Fruit fly (Drosophila melanogaster) whole organism, wandering third instar larva: ENCODE data around the gene GatB.

Experiments used
- Abd-B ChIP-seq: fragments of >200 bp; optimal IDR thresholded peaks from 2 replicates; lab custom pipeline; 2017; ENCODE audit warnings: missing biosample characterization, missing genetic modification characterization
- CG32264 ChIP-seq: fragments of 200-800 bp; sonication (Bioruptor generic); optimal IDR thresholded peaks from 2 replicates; lab custom pipeline; 2016; ENCODE audit warnings: missing biosample characterization, missing genetic modification characterization
- CG9705 ChIP-seq: fragments of 200-800 bp; sonication (Bioruptor generic); optimal IDR thresholded peaks from 2 replicates; lab custom pipeline; 2018; ENCODE audit warnings: missing biosample characterization, mild to moderate bottlenecking, missing genetic modification characterization
- CrebA ChIP-seq: fragments of 200-800 bp; sonication (Bioruptor generic); optimal IDR thresholded peaks from 2 replicates; lab custom pipeline; 2016; ENCODE audit warnings: missing biosample characterization, mild to moderate bottlenecking, missing genetic modification characterization, borderline replicate concordance
- Dfd ChIP-seq: fragments of >200 bp; optimal IDR thresholded peaks from 2 replicates; lab custom pipeline; 2017; ENCODE audit warnings: missing biosample characterization, missing genetic modification characterization
- Dif ChIP-seq: fragments of 200-275, 200-300 bp; sonication (Bioruptor generic); optimal IDR thresholded peaks from 2 replicates; lab custom pipeline; 2018; ENCODE audit warnings: missing biosample characterization, missing genetic modification characterization; ENCODE audit not compliant: partially characterized antibody
- GATAd ChIP-seq: sonication (Bioruptor generic); optimal IDR thresholded peaks from 2 replicates; lab custom pipeline; 2016; ENCODE audit warnings: missing biosample characterization, missing genetic modification characterization
- HLH106 ChIP-seq: fragments of 200-800 bp; optimal IDR thresholded peaks from 3 replicates; lab custom pipeline; 2019; ENCODE audit warnings: missing biosample characterization, mild to moderate bottlenecking, missing genetic modification characterization, moderate library complexity
- Hnf4 ChIP-seq: fragments of 200-800 bp; sonication (Bioruptor generic); optimal IDR thresholded peaks from 2 replicates; lab custom pipeline; 2016; ENCODE audit warnings: missing biosample characterization, mild to moderate bottlenecking, missing genetic modification characterization
- Hr78 ChIP-seq: fragments of >200 bp; optimal IDR thresholded peaks from 2 replicates; lab custom pipeline; 2017; ENCODE audit warnings: missing biosample characterization, missing genetic modification characterization
- Hr83 ChIP-seq: fragments of 200-300 bp; sonication (Bioruptor generic); optimal IDR thresholded peaks from 2 replicates; lab custom pipeline; 2016; ENCODE audit warnings: missing biosample characterization, mild to moderate bottlenecking, missing genetic modification characterization, moderate library complexity; ENCODE audit not compliant: poor library complexity, severe bottlenecking
- Jra ChIP-seq: sonication (Bioruptor generic); optimal IDR thresholded peaks from 2 replicates; lab custom pipeline; 2016; ENCODE audit warnings: missing biosample characterization, missing genetic modification characterization
- Mio ChIP-seq: sonication (Bioruptor generic); optimal IDR thresholded peaks from 2 replicates; lab custom pipeline; 2016; ENCODE audit warnings: missing biosample characterization, missing genetic modification characterization
- Myc ChIP-seq: fragments of >200 bp; optimal IDR thresholded peaks from 2 replicates; lab custom pipeline; 2017
- N ChIP-seq: fragments of >200 bp; optimal IDR thresholded peaks from 2 replicates; lab custom pipeline; 2018; ENCODE audit warnings: missing biosample characterization, missing external identifiers, missing genetic modification characterization
- OdsH ChIP-seq: fragments of 200-800 bp; sonication (Bioruptor generic); optimal IDR thresholded peaks from 2 replicates; lab custom pipeline; 2016; ENCODE audit warnings: missing biosample characterization, mild to moderate bottlenecking, missing genetic modification characterization
- Rel ChIP-seq, 2 experiments: fragments of 200-800 bp; sonication (Bioruptor generic) in 1 of 2; optimal IDR thresholded peaks; 2 replicates in 1 of 2; 3 replicates in 1 of 2; lab custom pipeline; 2016 to 2019; ENCODE audit warnings: mild to moderate bottlenecking in 2 of 2, missing biosample characterization in 2 of 2, missing genetic modification characterization in 2 of 2, moderate library complexity in 1 of 2
- Sp1 ChIP-seq: fragments of 200-800 bp; sonication (Bioruptor generic); optimal IDR thresholded peaks from 3 replicates; lab custom pipeline; 2019; ENCODE audit warnings: missing biosample characterization, mild to moderate bottlenecking, missing genetic modification characterization, moderate library complexity
- Vsx2 ChIP-seq: fragments of 200-300, 225-300 bp; sonication (Bioruptor generic); optimal IDR thresholded peaks from 2 replicates; lab custom pipeline; 2018; ENCODE audit warnings: missing biosample characterization, missing genetic modification characterization; ENCODE audit not compliant: partially characterized antibody
- br ChIP-seq: fragments of 200-800 bp; sonication (Bioruptor generic); optimal IDR thresholded peaks from 2 replicates; lab custom pipeline; 2016; ENCODE audit warnings: missing biosample characterization, missing genetic modification characterization
- brk ChIP-seq: fragments of 200-800 bp; sonication (Bioruptor generic); optimal IDR thresholded peaks from 2 replicates; lab custom pipeline; 2016; ENCODE audit warnings: missing biosample characterization, mild to moderate bottlenecking, missing genetic modification characterization
- dl ChIP-seq, 2 experiments: fragments of 175-275, 200-275 bp in 1 of 2; fragments of 200-275 bp in 1 of 2; sonication (Bioruptor generic); optimal IDR thresholded peaks; lab custom pipeline; 2018; ENCODE audit warnings: mild to moderate bottlenecking in 2 of 2, missing biosample characterization in 2 of 2, missing genetic modification characterization in 2 of 2, moderate library complexity in 2 of 2; ENCODE audit not compliant: partially characterized antibody in 2 of 2, insufficient read depth in 1 of 2
- dmrt93B ChIP-seq: fragments of 200-800 bp; sonication (Bioruptor generic); optimal IDR thresholded peaks from 2 replicates; lab custom pipeline; 2018; ENCODE audit warnings: missing biosample characterization, mild to moderate bottlenecking, missing genetic modification characterization
- dsf ChIP-seq: sonication (Bioruptor generic); optimal IDR thresholded peaks from 2 replicates; lab custom pipeline; 2016; ENCODE audit warnings: missing biosample characterization, missing genetic modification characterization, borderline replicate concordance
- ey ChIP-seq: fragments of 200-800 bp; sonication (Bioruptor generic); optimal IDR thresholded peaks from 2 replicates; lab custom pipeline; 2016; ENCODE audit warnings: missing biosample characterization, missing genetic modification characterization
- foxo ChIP-seq, 2 experiments: fragments of 200-800 bp; sonication (Bioruptor generic); optimal IDR thresholded peaks; 2 replicates in 1 of 2; 3 replicates in 1 of 2; lab custom pipeline; 2016 to 2017; ENCODE audit warnings: missing biosample characterization in 2 of 2, missing genetic modification characterization in 2 of 2
- fru ChIP-seq: fragments of 200-800 bp; sonication (Bioruptor generic); optimal IDR thresholded peaks from 3 replicates; lab custom pipeline; 2016; ENCODE audit warnings: missing biosample characterization, mild to moderate bottlenecking, missing genetic modification characterization
- h ChIP-seq: fragments of 200-800 bp; sonication (Bioruptor generic); optimal IDR thresholded peaks from 3 replicates; lab custom pipeline; 2016; ENCODE audit warnings: missing biosample characterization, mild to moderate bottlenecking, missing genetic modification characterization
- jim ChIP-seq: fragments of 175-275, 200-325 bp; sonication (Bioruptor generic); optimal IDR thresholded peaks from 2 replicates; lab custom pipeline; 2016; ENCODE audit warnings: missing biosample characterization, mild to moderate bottlenecking, missing genetic modification characterization
- lola ChIP-seq: fragments of >200 bp; optimal IDR thresholded peaks from 2 replicates; lab custom pipeline; 2017; ENCODE audit warnings: missing biosample characterization, missing genetic modification characterization
- pan ChIP-seq: fragments of >200 bp; optimal IDR thresholded peaks from 2 replicates; lab custom pipeline; 2017
- psq ChIP-seq: fragments of 200-800 bp; sonication (Bioruptor generic); optimal IDR thresholded peaks from 3 replicates; lab custom pipeline; 2017; ENCODE audit warnings: missing biosample characterization, mild to moderate bottlenecking, missing genetic modification characterization, moderate library complexity
- rgr ChIP-seq: fragments of 200-800 bp; sonication (Bioruptor generic); optimal IDR thresholded peaks from 3 replicates; lab custom pipeline; 2016; ENCODE audit warnings: missing biosample characterization, mild to moderate bottlenecking, missing genetic modification characterization
- sage ChIP-seq: fragments of 200-800 bp; sonication (Bioruptor generic); optimal IDR thresholded peaks from 2 replicates; lab custom pipeline; 2016; ENCODE audit warnings: missing biosample characterization, mild to moderate bottlenecking, missing genetic modification characterization
- sv ChIP-seq: fragments of 200-800 bp; sonication (Bioruptor generic); optimal IDR thresholded peaks from 3 replicates; lab custom pipeline; 2016; ENCODE audit warnings: missing biosample characterization, missing genetic modification characterization
- tai ChIP-seq: sonication (Bioruptor generic); optimal IDR thresholded peaks from 2 replicates; lab custom pipeline; 2016; ENCODE audit warnings: missing biosample characterization, missing genetic modification characterization
- usp ChIP-seq: fragments of >200 bp; optimal IDR thresholded peaks from 2 replicates; lab custom pipeline; 2017; ENCODE audit warnings: missing biosample characterization, missing genetic modification characterization
- woc ChIP-seq: sonication (Bioruptor generic); optimal IDR thresholded peaks from 2 replicates; lab custom pipeline; 2016; ENCODE audit warnings: missing biosample characterization, mild to moderate bottlenecking, missing genetic modification characterization

GatB gene

DNA sequence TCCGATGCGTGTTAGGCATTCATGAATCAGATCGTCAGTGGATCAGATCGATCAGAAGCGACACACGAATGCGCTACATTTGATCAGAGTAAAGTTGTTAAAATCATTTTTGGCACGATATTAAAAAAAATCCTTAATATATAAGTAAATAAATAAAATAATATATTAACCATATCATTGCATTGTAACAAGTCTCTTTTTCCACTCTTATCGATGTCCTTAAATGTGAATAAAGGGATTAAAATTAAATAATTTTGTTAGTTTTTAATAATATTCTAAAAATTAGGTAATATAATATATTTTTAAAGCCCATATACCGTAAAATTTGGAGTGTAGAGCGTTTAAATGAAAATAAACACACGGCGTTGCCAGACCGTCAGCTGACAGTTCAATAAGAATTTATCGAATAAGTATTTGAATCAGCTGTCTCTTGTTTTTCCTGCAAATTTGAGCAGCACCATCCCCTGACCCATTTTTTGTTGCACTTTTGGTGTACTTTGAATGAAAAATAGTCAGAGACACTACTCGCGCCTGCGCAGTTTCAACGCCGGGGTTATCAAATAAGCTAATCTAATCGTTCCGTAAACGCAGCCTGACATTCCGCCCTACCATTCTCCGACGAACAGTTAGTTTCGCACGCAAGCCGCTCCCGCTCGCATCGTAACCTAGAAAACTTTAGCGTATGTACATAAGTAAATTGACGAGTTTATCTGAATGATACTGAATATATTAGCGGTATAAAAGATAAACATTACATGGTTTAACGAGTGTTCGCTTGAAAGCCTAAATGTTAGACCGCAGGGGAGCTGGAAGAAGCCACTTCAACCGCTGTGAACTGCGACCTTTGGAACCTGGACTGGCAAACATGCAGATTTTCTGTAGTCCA is 22.1 kb upstream of the GatB start, which contains the start of the genes p38a and CG6178:
Gene p38a, minus strand, starts transcription at position 398 of the 886 bp plus-strand sequence.
Gene CG6178, plus strand, starts transcription at position 424 of the 886 bp plus-strand sequence.
- no peak for TF ChIP-seq Vsx2
- TF ChIP-seq Hnf4: peak; percentile 62
- no peak for TF ChIP-seq Hr78 (GFP tag; lab: Kevin White, UChicago)
- peak; percentile 37 for TF ChIP-seq Rel (GFP tag; optimal IDR thresholded peaks at IDR 0.05; lab: Kevin White, UChicago)
- peak; percentile 86 for TF ChIP-seq Rel (tag; optimal IDR thresholded peaks at IDR 0.05; lab: Kevin White, UChicago)
- TF ChIP-seq fru (GFP tag; lab: Kevin White, UChicago): peak; percentile 92
- peak; percentile 55 for TF ChIP-seq Myc (lab: Kevin White, UChicago)
- TF ChIP-seq psq (GFP tag; lab: Kevin White, UChicago): peak; percentile 97
- TF ChIP-seq dsf (GFP tag; lab: Kevin White, UChicago): peak; percentile 66
- peak; percentile 98 for TF ChIP-seq dmrt93B
- TF ChIP-seq Jra (GFP tag; lab: Kevin White, UChicago): peak; percentile 66
- TF ChIP-seq N (GFP tag; lab: Kevin White, UChicago): no peak
- TF ChIP-seq lola: no peak
- peak; percentile 64 for TF ChIP-seq Hr83 (GFP tag; lab: Kevin White, UChicago)
- peak; percentile 91 for TF ChIP-seq CG9705 (GFP tag; lab: Kevin White, UChicago)
- TF ChIP-seq foxo (GFP tag; optimal IDR thresholded peaks at IDR 0.05; lab: Kevin White, UChicago): peak in 1 of 2 experiments; percentile 96
- no peak for TF ChIP-seq Dif
- TF ChIP-seq Abd-B (GFP tag; lab: Kevin White, UChicago): no peak
- TF ChIP-seq woc (GFP tag; lab: Kevin White, UChicago): peak; percentile 55
- TF ChIP-seq Sp1 (GFP tag; lab: Kevin White, UChicago): peak; percentile 99
- TF ChIP-seq dl (GFP tag; optimal IDR thresholded peaks at IDR 0.05; lab: Kevin White, UChicago; ENCODE audit: insufficient read depth in 1 of 2, partially characterized antibody in 2 of 2): no peak
- TF ChIP-seq HLH106 (tag; lab: Kevin White, UChicago): peak; percentile 99
- TF ChIP-seq usp (GFP tag; lab: Kevin White, UChicago): no peak
- TF ChIP-seq OdsH (GFP tag; lab: Kevin White, UChicago): peak; percentile 94
- peak; percentile 20 for TF ChIP-seq CG32264 (GFP tag; lab: Kevin White, UChicago)
- no peak for TF ChIP-seq tai (GFP tag; lab: Kevin White, UChicago)
- TF ChIP-seq sage (GFP tag; lab: Kevin White, UChicago): peak; percentile 65
- TF ChIP-seq GATAd (GFP tag; lab: Kevin White, UChicago): no peak
- peak; percentile 85 for TF ChIP-seq br
- TF ChIP-seq ey (GFP tag; lab: Kevin White, UChicago): peak; percentile 73
- TF ChIP-seq Dfd (GFP tag; lab: Kevin White, UChicago): no peak
- peak; percentile 86 for TF ChIP-seq h (GFP tag; lab: Kevin White, UChicago)
- no peak for TF ChIP-seq jim (GFP tag; lab: Kevin White, UChicago)
- no peak for TF ChIP-seq CrebA (GFP tag; lab: Kevin White, UChicago)
- peak; percentile 37 for TF ChIP-seq Mio (GFP tag; lab: Kevin White, UChicago)
- no peak for TF ChIP-seq pan (lab: Kevin White, UChicago)
- TF ChIP-seq rgr (GFP tag; lab: Kevin White, UChicago): peak; percentile 95
- no peak for TF ChIP-seq brk
- TF ChIP-seq sv (GFP tag; lab: Kevin White, UChicago): peak; percentile 56

DNA sequence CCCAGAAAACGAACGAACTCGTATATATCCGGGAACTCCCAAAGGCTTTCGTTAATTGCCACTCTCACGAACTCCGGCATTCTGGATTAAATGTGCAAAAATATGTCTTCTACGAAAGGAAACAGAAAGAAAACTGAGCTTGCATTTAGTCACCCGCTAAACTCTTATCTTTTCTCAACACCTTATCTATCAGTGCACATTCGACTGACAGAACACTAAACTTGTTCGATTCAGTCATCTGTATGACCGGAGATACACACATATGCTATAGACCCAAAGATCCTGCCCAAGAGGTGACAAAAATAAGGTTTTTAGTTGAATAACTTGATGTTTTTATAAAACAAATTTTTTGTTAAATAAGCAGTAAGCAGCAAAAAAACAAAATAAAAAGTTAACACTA is 20.0 kb upstream of the GatB start, which contains the start of gene p38c:
Gene p38c, minus strand, starts transcription at position 101 of the 400 bp plus-strand sequence.
- TF ChIP-seq Rel (GFP tag; optimal IDR thresholded peaks at IDR 0.05; lab: Kevin White, UChicago): no peak
- peak; percentile 55 for TF ChIP-seq Rel (tag; optimal IDR thresholded peaks at IDR 0.05; lab: Kevin White, UChicago)
- TF ChIP-seq Hr83 (GFP tag; lab: Kevin White, UChicago): no peak
- no peak for TF ChIP-seq CG32264 (GFP tag; lab: Kevin White, UChicago)
- no peak for TF ChIP-seq dl (GFP tag; optimal IDR thresholded peaks at IDR 0.05; lab: Kevin White, UChicago; ENCODE audit: insufficient read depth in 1 of 2, partially characterized antibody in 2 of 2)
